Worm (Caenorhabditis elegans) whole organism, L4 larva: ENCODE measurements around the gene E02C12.8.

Experiments used
- D1046.2 ChIP-seq: fragments of 200-800 bp; sonication (Bioruptor generic); IDR thresholded peaks from 2 replicates; pipeline ENCODE4 v1.3.6; 2022; ENCODE audit warnings: missing genetic modification characterization, missing compliant biosample characterization
- F26F4.8 ChIP-seq: fragments of 200-800 bp; sonication (Bioruptor generic); conservative IDR thresholded peaks from 2 replicates; pipeline ENCODE4 v1.3.6; 2022; ENCODE audit warnings: missing genetic modification characterization, missing compliant biosample characterization
- R02D3.7 ChIP-seq: fragments of 150-350 bp; sonication (generic microtip); optimal IDR thresholded peaks from 3 replicates; lab custom pipeline; 2014; ENCODE audit warnings: missing biosample characterization, missing genetic modification characterization
- T20F7.1 ChIP-seq: fragments of 200-800 bp; sonication (Bioruptor generic); optimal IDR thresholded peaks from 2 replicates; lab custom pipeline; 2018; ENCODE audit warnings: mild to moderate bottlenecking, missing genetic modification characterization, missing compliant biosample characterization
- T26A8.4 ChIP-seq: fragments of 200-800 bp; sonication (Bioruptor generic); IDR thresholded peaks from 2 replicates; pipeline ENCODE4 v1.3.6; 2022; ENCODE audit warnings: missing genetic modification characterization, missing compliant biosample characterization
- Y105C5A.15 ChIP-seq: fragments of 200-800 bp; sonication (Bioruptor generic); IDR thresholded peaks from 2 replicates; pipeline ENCODE4 v1.3.6; 2022; ENCODE audit warnings: missing genetic modification characterization, missing compliant biosample characterization
- Y48G9A.11 ChIP-seq: fragments of 200-800 bp; sonication (Bioruptor generic); IDR thresholded peaks from 2 replicates; pipeline ENCODE4 v1.3.6; 2022; ENCODE audit warnings: missing genetic modification reagents, missing genetic modification characterization, missing compliant biosample characterization
- Y5F2A.4 ChIP-seq: fragments of 200-800 bp; sonication (Bioruptor generic); optimal IDR thresholded peaks from 2 replicates; lab custom pipeline; 2018; ENCODE audit warnings: mild to moderate bottlenecking, missing genetic modification characterization, missing compliant biosample characterization
- ZK337.2 ChIP-seq: fragments of 200-800 bp; sonication (Bioruptor generic); IDR thresholded peaks from 2 replicates; pipeline ENCODE4 v1.3.6; 2022; ENCODE audit warnings: missing genetic modification reagents, missing genetic modification characterization, missing compliant biosample characterization
- ama-1 ChIP-seq: fragments of 150-350 bp; optimal IDR thresholded peaks from 2 replicates; lab custom pipeline; 2014; ENCODE audit warnings: inconsistent platforms, mixed read lengths
- ceh-20 ChIP-seq: fragments of 200-800 bp; sonication (Bioruptor generic); IDR thresholded peaks from 2 replicates; pipeline ENCODE4 v1.3.6; 2022; ENCODE audit warnings: missing genetic modification reagents, missing genetic modification characterization, missing compliant biosample characterization
- ceh-28 ChIP-seq: fragments of 150-350 bp; optimal IDR thresholded peaks from 2 replicates; lab custom pipeline; 2014; ENCODE audit warnings: missing biosample characterization, missing genetic modification reagents, missing genetic modification characterization
- ceh-32 ChIP-seq: sonication (generic microtip); optimal IDR thresholded peaks from 2 replicates; lab custom pipeline; 2016; ENCODE audit warnings: mild to moderate bottlenecking, missing genetic modification characterization, missing compliant biosample characterization; ENCODE audit not compliant: poor library complexity
- ceh-44 ChIP-seq: fragments of 200-800 bp; sonication (Bioruptor generic); IDR thresholded peaks from 2 replicates; pipeline ENCODE4 v1.3.6; 2022; ENCODE audit warnings: missing genetic modification reagents, missing genetic modification characterization, missing compliant biosample characterization
- ceh-62 ChIP-seq: sonication (generic microtip); optimal IDR thresholded peaks from 2 replicates; lab custom pipeline; 2017; ENCODE audit warnings: missing biosample characterization, missing genetic modification characterization
- daf-16 ChIP-seq, 3 experiments: sonication (generic microtip); optimal IDR thresholded peaks; 2 replicates each; lab custom pipeline; 2016 to 2017; ENCODE audit warnings: missing genetic modification characterization in 3 of 3, missing genetic modification reagents in 3 of 3, mild to moderate bottlenecking in 2 of 3, missing compliant biosample characterization in 2 of 3, missing biosample characterization in 1 of 3, moderate library complexity in 1 of 3
- egl-27 ChIP-seq: sonication (generic microtip); optimal IDR thresholded peaks from 3 replicates; lab custom pipeline; 2017; ENCODE audit warnings: missing biosample characterization, missing genetic modification reagents, missing genetic modification characterization
- hlh-30 ChIP-seq: sonication (generic microtip); optimal IDR thresholded peaks from 2 replicates; lab custom pipeline; 2017; ENCODE audit warnings: antibody characterized with exemption, mild to moderate bottlenecking, missing genetic modification characterization, missing compliant biosample characterization; ENCODE audit not compliant: insufficient read depth
- hmg-1.1 ChIP-seq: fragments of 200-800 bp; sonication (Bioruptor generic); IDR thresholded peaks from 2 replicates; pipeline ENCODE4 v1.3.6; 2022; ENCODE audit warnings: missing genetic modification reagents, missing genetic modification characterization, missing compliant biosample characterization
- lin-13 ChIP-seq: fragments of 150-350 bp; optimal IDR thresholded peaks from 2 replicates; lab custom pipeline; 2014; ENCODE audit warnings: missing biosample characterization, missing genetic modification reagents, missing genetic modification characterization
- lin-15B ChIP-seq: fragments of 150-350 bp; sonication (generic microtip); optimal IDR thresholded peaks from 3 replicates; lab custom pipeline; 2014; ENCODE audit warnings: missing biosample characterization, missing genetic modification characterization
- madf-5 ChIP-seq, 2 experiments: fragments of 200-800 bp; sonication (Bioruptor generic); IDR thresholded peaks; 2 replicates each; pipeline ENCODE4 v1.3.6; 2022; ENCODE audit warnings: missing compliant biosample characterization in 2 of 2, missing genetic modification characterization in 2 of 2
- mdl-1 ChIP-seq, 2 experiments: fragments of 150-350 bp in 1 of 2; sonication (generic microtip) in 1 of 2; optimal IDR thresholded peaks; 2 replicates each; lab custom pipeline; 2014 to 2017; ENCODE audit warnings: missing biosample characterization in 2 of 2, missing genetic modification characterization in 2 of 2
- mdt-29 ChIP-seq: fragments of 200-800 bp; sonication (Bioruptor generic); IDR thresholded peaks from 2 replicates; pipeline ENCODE4 v1.3.6; 2022; ENCODE audit warnings: missing genetic modification reagents, missing genetic modification characterization, missing compliant biosample characterization
- nhr-10 ChIP-seq: fragments of 150-350 bp; optimal IDR thresholded peaks from 2 replicates; lab custom pipeline; 2014; ENCODE audit warnings: missing biosample characterization, missing genetic modification characterization
- nhr-102 ChIP-seq: sonication (generic microtip); optimal IDR thresholded peaks from 2 replicates; lab custom pipeline; 2016; ENCODE audit warnings: mild to moderate bottlenecking, missing genetic modification characterization, moderate library complexity, missing compliant biosample characterization
- nhr-111 ChIP-seq: fragments of 200-800 bp; sonication (Bioruptor generic); optimal IDR thresholded peaks from 2 replicates; lab custom pipeline; 2018; ENCODE audit warnings: mild to moderate bottlenecking, missing genetic modification characterization, missing compliant biosample characterization
- nhr-25 ChIP-seq: sonication (generic microtip); optimal IDR thresholded peaks from 2 replicates; lab custom pipeline; 2017; ENCODE audit warnings: missing genetic modification characterization, mild to moderate bottlenecking, missing compliant biosample characterization, antibody characterized with exemption, moderate library complexity, borderline replicate concordance; ENCODE audit not compliant: insufficient read depth
- nhr-28 ChIP-seq: fragments of 150-350 bp; optimal IDR thresholded peaks from 2 replicates; lab custom pipeline; 2014; ENCODE audit warnings: missing biosample characterization, missing genetic modification characterization
- nhr-48 ChIP-seq: sonication (generic microtip); optimal IDR thresholded peaks from 2 replicates; lab custom pipeline; 2016; ENCODE audit warnings: mild to moderate bottlenecking, missing genetic modification characterization, missing compliant biosample characterization
- nhr-6 ChIP-seq: fragments of 150-350 bp; optimal IDR thresholded peaks from 2 replicates; lab custom pipeline; 2014; ENCODE audit warnings: missing biosample characterization, missing genetic modification characterization
- nhr-77 ChIP-seq: fragments of 150-350 bp; optimal IDR thresholded peaks from 2 replicates; lab custom pipeline; 2014; ENCODE audit warnings: missing biosample characterization, missing genetic modification characterization
- pha-4 ChIP-seq, 2 experiments: fragments of 150-350 bp in 1 of 2; fragments of 200-800 bp in 1 of 2; sonication (Bioruptor generic) in 1 of 2; IDR thresholded peaks in 1 of 2; optimal IDR thresholded peaks in 1 of 2; 2 replicates each; pipeline versions ENCODE4 v1.3.6 to Lab custom; 2014 to 2022; ENCODE audit warnings: missing genetic modification characterization in 2 of 2, missing genetic modification reagents in 2 of 2, missing biosample characterization in 1 of 2, missing compliant biosample characterization in 1 of 2
- php-3 ChIP-seq: fragments of 200-800 bp; sonication (Bioruptor generic); IDR thresholded peaks from 2 replicates; pipeline ENCODE4 v1.3.6; 2022; ENCODE audit warnings: missing genetic modification reagents, missing genetic modification characterization, missing compliant biosample characterization
- pqm-1 ChIP-seq: sonication (generic microtip); optimal IDR thresholded peaks from 2 replicates; lab custom pipeline; 2017; ENCODE audit warnings: missing biosample characterization, missing genetic modification characterization
- rbr-2 ChIP-seq: sonication (generic microtip); optimal IDR thresholded peaks from 2 replicates; lab custom pipeline; 2016; ENCODE audit warnings: missing genotype, missing genetic modification characterization, missing compliant biosample characterization
- saeg-2 ChIP-seq: fragments of 200-800 bp; sonication (Bioruptor generic); IDR thresholded peaks from 2 replicates; pipeline ENCODE4 v1.3.6; 2022; ENCODE audit warnings: missing genetic modification reagents, missing genetic modification characterization, missing compliant biosample characterization
- skn-1 ChIP-seq: fragments of 150-350 bp; optimal IDR thresholded peaks from 2 replicates; lab custom pipeline; 2014; ENCODE audit warnings: missing biosample characterization, missing genetic modification characterization
- snpc-4 ChIP-seq: fragments of 150-350 bp; optimal IDR thresholded peaks from 2 replicates; lab custom pipeline; 2014; ENCODE audit warnings: missing biosample characterization, missing genetic modification characterization
- tag-97 ChIP-seq: fragments of 200-800 bp; sonication (Bioruptor generic); IDR thresholded peaks from 2 replicates; pipeline ENCODE4 v1.3.6; 2022; ENCODE audit warnings: missing genetic modification characterization, missing compliant biosample characterization
- tra-1 ChIP-seq: fragments of 200-800 bp; sonication (Bioruptor generic); IDR thresholded peaks from 2 replicates; pipeline ENCODE4 v1.3.6; 2022; ENCODE audit warnings: missing genetic modification reagents, missing genetic modification characterization, missing compliant biosample characterization
- unc-39 ChIP-seq: sonication (generic microtip); optimal IDR thresholded peaks from 2 replicates; lab custom pipeline; 2017; ENCODE audit warnings: missing biosample characterization, missing genetic modification characterization
- unc-62 ChIP-seq, 3 experiments: fragments of 150-350 bp in 1 of 3; sonication (generic microtip); optimal IDR thresholded peaks in 2 of 3; peaks in 1 of 3; 1 replicate in 1 of 3; 2 replicates in 2 of 3; lab custom pipeline; 2014 to 2017; ENCODE audit warnings: missing biosample characterization in 3 of 3, missing genetic modification characterization in 3 of 3, missing genetic modification reagents in 3 of 3, missing genotype in 1 of 3
- zag-1 ChIP-seq: fragments of 150-350 bp; optimal IDR thresholded peaks from 2 replicates; lab custom pipeline; 2014; ENCODE audit warnings: missing biosample characterization, missing genetic modification characterization
- zfp-2 ChIP-seq: sonication (generic microtip); optimal IDR thresholded peaks from 2 replicates; lab custom pipeline; 2016; ENCODE audit warnings: mild to moderate bottlenecking, missing genetic modification characterization, missing compliant biosample characterization
- ztf-11 ChIP-seq: fragments of 150-350 bp; optimal IDR thresholded peaks from 2 replicates; lab custom pipeline; 2014; ENCODE audit warnings: missing biosample characterization, missing genetic modification characterization
- ztf-7 ChIP-seq: fragments of 150-350 bp; optimal IDR thresholded peaks from 2 replicates; lab custom pipeline; 2014; ENCODE audit warnings: missing biosample characterization, missing genetic modification characterization

The E02C12.8 gene

DNA sequence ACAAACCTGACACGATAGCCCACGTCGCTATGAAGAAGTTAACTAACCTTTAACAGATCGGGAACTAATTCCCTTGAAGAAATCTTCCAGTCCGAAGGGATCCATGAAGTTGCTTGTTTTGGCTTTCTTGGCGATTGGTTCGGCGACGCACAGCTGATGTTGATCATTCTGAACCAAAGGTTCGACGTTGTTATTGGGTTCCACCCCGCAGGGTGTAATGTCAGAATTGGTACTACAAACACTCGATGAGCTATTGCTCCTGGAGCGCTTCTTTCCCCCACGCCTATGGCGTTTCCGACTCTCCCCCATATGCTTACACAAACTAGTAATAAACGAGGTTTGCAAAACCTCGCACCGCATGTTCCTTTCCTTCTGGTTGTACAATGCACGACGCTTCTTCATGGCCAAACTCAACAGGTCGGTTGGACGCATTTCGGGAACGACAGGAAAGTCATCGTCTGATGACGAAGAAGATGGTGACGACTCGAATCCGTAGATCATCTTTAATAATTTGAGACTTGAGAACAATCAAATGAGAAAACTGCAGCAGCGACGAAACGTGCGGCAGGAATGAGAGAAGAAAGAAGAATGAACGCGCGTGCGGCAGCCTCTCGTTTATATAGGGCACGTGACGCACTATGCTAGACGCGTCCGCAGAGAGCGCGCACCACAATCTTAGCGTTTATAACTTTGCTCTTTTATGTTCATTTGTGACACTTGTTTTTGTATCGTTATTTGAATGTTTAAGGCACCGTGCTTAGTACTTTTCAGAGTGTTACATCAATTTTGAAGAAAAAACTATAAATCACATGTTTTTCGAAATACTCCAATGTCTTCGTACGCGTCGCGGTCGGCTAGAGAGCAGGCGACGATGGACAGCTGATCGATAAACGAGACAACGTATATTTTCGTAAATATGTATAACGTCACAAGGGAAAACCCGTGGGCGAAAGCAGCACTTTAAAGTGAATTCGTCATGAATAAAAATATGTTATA lies 29.5 kb downstream of the E02C12.8 start, which contains the start of gene tos-1 (continued):
- peak; percentile 33 for TF ChIP-seq snpc-4 (tag; lab: Kevin White, UChicago)
- TF ChIP-seq ceh-20 (GFP tag; lab: Robert Waterston, UW), result peak; percentile 100
- peak; percentile 96 for TF ChIP-seq T26A8.4 (GFP tag; lab: Robert Waterston, UW)
- TF ChIP-seq ZK337.2, result no peak
- no peak for TF ChIP-seq ceh-32 (tag; lab: Kevin White, UChicago)
- TF ChIP-seq php-3, result peak; percentile 94
- TF ChIP-seq Y5F2A.4 (GFP tag; lab: Kevin White, UChicago), result peak; percentile 45
- peak; percentile 97 for TF ChIP-seq nhr-48 (tag; lab: Kevin White, UChicago)
- TF ChIP-seq nhr-111 (GFP tag; lab: Kevin White, UChicago), result no peak
- peak; percentile 84 for TF ChIP-seq ceh-28
- TF ChIP-seq nhr-10, result peak; percentile 94
- peak; percentile 82 for TF ChIP-seq zag-1 (tag; lab: Kevin White, UChicago)
- TF ChIP-seq skn-1, result no peak
- TF ChIP-seq pha-4 (GFP tag; IDR thresholded peaks at IDR 0.05; lab: Robert Waterston, UW), result peak; percentile 94
- no peak for TF ChIP-seq pha-4 (tag; optimal IDR thresholded peaks at IDR 0.05; lab: Kevin White, UChicago)
- peak; percentile 19 for TF ChIP-seq pqm-1 (tag; lab: Kevin White, UChicago)
- peak; percentile 98 for TF ChIP-seq mdt-29 (GFP tag; lab: Robert Waterston, UW)
- peak; percentile 98 for TF ChIP-seq tra-1
- peak; percentile 97 for TF ChIP-seq nhr-28 (tag; lab: Kevin White, UChicago)
- TF ChIP-seq ceh-44 (GFP tag; lab: Robert Waterston, UW), result no peak
- peak; percentile 48 to 90; a peak in 1 of 4 replicates for TF ChIP-seq madf-5 (GFP tag; IDR thresholded peaks at IDR 0.05; lab: Robert Waterston, UW)
- peak; percentile 100 for TF ChIP-seq ama-1 (lab: Kevin White, UChicago)
- peak; percentile 63 for TF ChIP-seq unc-39 (tag; lab: Kevin White, UChicago)
- TF ChIP-seq R02D3.7, result no peak
- peak; percentile 58 for TF ChIP-seq lin-15B (tag; lab: Kevin White, UChicago)
- TF ChIP-seq tag-97 (GFP tag; lab: Robert Waterston, UW), result no peak
- TF ChIP-seq hlh-30 (tag; lab: Kevin White, UChicago), result peak; percentile 100
- TF ChIP-seq ztf-7 (tag; lab: Kevin White, UChicago), result peak; percentile 80
- no peak for TF ChIP-seq ceh-62 (tag; lab: Kevin White, UChicago)
- TF ChIP-seq nhr-102 (tag; lab: Kevin White, UChicago), result peak; percentile 97
- peak; percentile 98 for TF ChIP-seq hmg-1.1
- peak; percentile 95 for TF ChIP-seq nhr-6 (tag; lab: Kevin White, UChicago)
- TF ChIP-seq unc-62 (GFP tag; optimal IDR thresholded peaks at IDR 0.05 in 1 of 2; lab: Kevin White, UChicago), result peak; percentile 37 to 100
- TF ChIP-seq unc-62 (tag; optimal IDR thresholded peaks at IDR 0.05; lab: Kevin White, UChicago), result peak; percentile 70
- TF ChIP-seq rbr-2 (tag; lab: Kevin White, UChicago), result peak; percentile 98
- no peak for TF ChIP-seq egl-27 (tag; lab: Kevin White, UChicago)
- TF ChIP-seq F26F4.8 (GFP tag; lab: Robert Waterston, UW), result no peak
- no peak for TF ChIP-seq ztf-11 (tag; lab: Kevin White, UChicago)
- peak; percentile 99 for TF ChIP-seq mdl-1 (tag; optimal IDR thresholded peaks at IDR 0.05; lab: Kevin White, UChicago)

DNA sequence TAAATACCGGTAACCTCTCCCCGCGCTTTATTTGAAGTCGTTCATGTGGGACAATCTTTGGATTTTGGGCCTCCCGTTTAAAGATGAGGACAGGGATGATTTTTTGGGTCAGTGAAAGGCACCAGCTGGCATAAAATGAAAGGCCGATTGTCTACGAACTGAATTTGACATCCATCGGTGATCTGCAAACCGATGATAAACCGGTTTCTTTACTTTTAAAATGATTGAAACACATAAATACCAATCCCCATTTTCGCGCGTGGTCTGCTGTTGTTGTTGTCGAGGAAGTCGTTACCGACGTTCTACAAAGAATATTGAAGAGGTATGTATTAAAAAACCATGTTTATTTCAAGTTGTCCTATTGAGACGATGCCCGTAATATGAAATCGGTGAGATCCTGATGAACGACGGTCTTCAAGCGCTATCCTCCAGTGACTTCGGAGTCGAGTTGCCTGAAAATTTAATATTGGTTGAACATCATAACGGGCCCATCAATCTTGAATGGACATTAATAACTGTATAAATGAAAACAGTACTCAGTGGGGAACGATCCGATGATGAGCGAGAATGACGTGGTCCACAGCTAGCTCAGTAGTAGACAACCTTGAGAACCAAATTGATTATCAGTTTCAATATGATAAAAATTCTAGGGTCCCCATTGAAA lies 30.3 kb downstream of the E02C12.8 start:
- no peak for TF ChIP-seq nhr-77 (tag; lab: Kevin White, UChicago)
- TF ChIP-seq lin-13 (GFP tag; lab: Kevin White, UChicago), result no peak
- 0 out of 2 replicates have a peak, but pooled peaks have one; percentile 9 for TF ChIP-seq Y105C5A.15 (GFP tag; lab: Robert Waterston, UW)
- TF ChIP-seq daf-16 (GFP tag; optimal IDR thresholded peaks at IDR 0.05; lab: Kevin White, UChicago), result no peak
- no peak for TF ChIP-seq daf-16 (tag; optimal IDR thresholded peaks at IDR 0.05; lab: Kevin White, UChicago)
- peak; percentile 81 for TF ChIP-seq D1046.2 (GFP tag; lab: Robert Waterston, UW)
- TF ChIP-seq saeg-2 (GFP tag; lab: Robert Waterston, UW), result peak; percentile 79; the same call in 1 of the 2 replicates
- TF ChIP-seq mdl-1 (tag; optimal IDR thresholded peaks at IDR 0.05; lab: Kevin White, UChicago), result no peak
- no peak for TF ChIP-seq T20F7.1 (GFP tag; lab: Kevin White, UChicago)
- no peak for TF ChIP-seq ztf-7 (tag; lab: Kevin White, UChicago)
- TF ChIP-seq zfp-2 (tag; lab: Kevin White, UChicago), result no peak
- no peak for TF ChIP-seq nhr-25 (tag; lab: Kevin White, UChicago)
- TF ChIP-seq Y48G9A.11, result peak; percentile 75
